Worm (Caenorhabditis elegans) whole organism, L4 larva: ENCODE measurements around the gene pept-2.

Experiments
- Y105C5A.15 ChIP-seq: fragments of 200-800 bp; sonication (Bioruptor generic); IDR thresholded peaks from 2 replicates; pipeline ENCODE4 v1.3.6; 2022; ENCODE audit warnings: missing genetic modification characterization, missing compliant biosample characterization
- Y75B8A.6 ChIP-seq: fragments of 200-800 bp; sonication (Bioruptor generic); IDR thresholded peaks from 2 replicates; pipeline ENCODE4 v1.3.6; 2022; ENCODE audit warnings: missing genetic modification reagents, missing genetic modification characterization, missing compliant biosample characterization
- attf-4 ChIP-seq: sonication (generic microtip); optimal IDR thresholded peaks from 3 replicates; lab custom pipeline; 2017; ENCODE audit warnings: missing biosample characterization, missing genetic modification characterization
- ceh-28 ChIP-seq: fragments of 150-350 bp; optimal IDR thresholded peaks from 2 replicates; lab custom pipeline; 2014; ENCODE audit warnings: missing biosample characterization, missing genetic modification reagents, missing genetic modification characterization
- ceh-44 ChIP-seq: fragments of 200-800 bp; sonication (Bioruptor generic); IDR thresholded peaks from 2 replicates; pipeline ENCODE4 v1.3.6; 2022; ENCODE audit warnings: missing genetic modification reagents, missing genetic modification characterization, missing compliant biosample characterization
- ceh-62 ChIP-seq: sonication (generic microtip); optimal IDR thresholded peaks from 2 replicates; lab custom pipeline; 2017; ENCODE audit warnings: missing biosample characterization, missing genetic modification characterization
- ces-1 ChIP-seq: fragments of 150-350 bp; sonication (generic microtip); optimal IDR thresholded peaks from 4 replicates; lab custom pipeline; 2014; ENCODE audit warnings: missing biosample characterization, missing genetic modification reagents, missing genetic modification characterization
- cey-2 ChIP-seq: sonication (generic microtip); optimal IDR thresholded peaks from 3 replicates; lab custom pipeline; 2017; ENCODE audit warnings: missing genetic modification characterization, mild to moderate bottlenecking, missing compliant biosample characterization, antibody characterized with exemption, borderline replicate concordance; ENCODE audit not compliant: insufficient read depth
- daf-16 ChIP-seq, 3 experiments: sonication (generic microtip); optimal IDR thresholded peaks; 2 replicates each; lab custom pipeline; 2016 to 2017; ENCODE audit warnings: missing genetic modification characterization in 3 of 3, missing genetic modification reagents in 3 of 3, mild to moderate bottlenecking in 2 of 3, missing compliant biosample characterization in 2 of 3, missing biosample characterization in 1 of 3, moderate library complexity in 1 of 3
- dmd-6 ChIP-seq: fragments of 200-800 bp; sonication (Bioruptor generic); IDR thresholded peaks from 2 replicates; pipeline ENCODE4 v1.3.6; 2022; ENCODE audit warnings: missing genetic modification reagents, missing genetic modification characterization, missing compliant biosample characterization
- duxl-1 ChIP-seq: sonication (generic microtip); optimal IDR thresholded peaks from 2 replicates; lab custom pipeline; 2016; ENCODE audit warnings: mild to moderate bottlenecking, missing genetic modification characterization, moderate library complexity, missing compliant biosample characterization; ENCODE audit not compliant: poor library complexity
- dve-1 ChIP-seq: sonication (generic microtip); optimal IDR thresholded peaks from 2 replicates; lab custom pipeline; 2017; ENCODE audit warnings: antibody characterized with exemption, mild to moderate bottlenecking, missing genetic modification characterization, missing compliant biosample characterization; ENCODE audit not compliant: insufficient read depth
- egl-43 ChIP-seq: fragments of 200-800 bp; sonication (Bioruptor generic); IDR thresholded peaks from 2 replicates; pipeline ENCODE4 v1.3.6; 2022; ENCODE audit warnings: missing genetic modification reagents, missing genetic modification characterization, missing compliant biosample characterization
- fos-1 ChIP-seq: fragments of 150-350 bp; optimal IDR thresholded peaks from 2 replicates; lab custom pipeline; 2014; ENCODE audit warnings: missing biosample characterization, missing genetic modification characterization
- hlh-11 ChIP-seq: fragments of 200-800 bp; sonication (Bioruptor generic); optimal IDR thresholded peaks from 2 replicates; lab custom pipeline; 2018; ENCODE audit warnings: mild to moderate bottlenecking, missing genetic modification characterization, missing compliant biosample characterization
- hlh-30 ChIP-seq: sonication (generic microtip); optimal IDR thresholded peaks from 2 replicates; lab custom pipeline; 2017; ENCODE audit warnings: antibody characterized with exemption, mild to moderate bottlenecking, missing genetic modification characterization, missing compliant biosample characterization; ENCODE audit not compliant: insufficient read depth
- lin-13 ChIP-seq: fragments of 150-350 bp; optimal IDR thresholded peaks from 2 replicates; lab custom pipeline; 2014; ENCODE audit warnings: missing biosample characterization, missing genetic modification reagents, missing genetic modification characterization
- mdl-1 ChIP-seq, 2 experiments: fragments of 150-350 bp in 1 of 2; sonication (generic microtip) in 1 of 2; optimal IDR thresholded peaks; 2 replicates each; lab custom pipeline; 2014 to 2017; ENCODE audit warnings: missing biosample characterization in 2 of 2, missing genetic modification characterization in 2 of 2
- mdt-29 ChIP-seq: fragments of 200-800 bp; sonication (Bioruptor generic); IDR thresholded peaks from 2 replicates; pipeline ENCODE4 v1.3.6; 2022; ENCODE audit warnings: missing genetic modification reagents, missing genetic modification characterization, missing compliant biosample characterization
- mxl-3 ChIP-seq: fragments of 200-800 bp; sonication (Bioruptor generic); optimal IDR thresholded peaks from 2 replicates; lab custom pipeline; 2018; ENCODE audit warnings: mild to moderate bottlenecking, missing genetic modification characterization, missing compliant biosample characterization
- nhr-102 ChIP-seq: sonication (generic microtip); optimal IDR thresholded peaks from 2 replicates; lab custom pipeline; 2016; ENCODE audit warnings: mild to moderate bottlenecking, missing genetic modification characterization, moderate library complexity, missing compliant biosample characterization
- nhr-11 ChIP-seq: fragments of 150-350 bp; optimal IDR thresholded peaks from 2 replicates; lab custom pipeline; 2014; ENCODE audit warnings: missing biosample characterization, missing genetic modification characterization
- nhr-25 ChIP-seq: sonication (generic microtip); optimal IDR thresholded peaks from 2 replicates; lab custom pipeline; 2017; ENCODE audit warnings: missing genetic modification characterization, mild to moderate bottlenecking, missing compliant biosample characterization, antibody characterized with exemption, moderate library complexity, borderline replicate concordance; ENCODE audit not compliant: insufficient read depth
- nhr-28 ChIP-seq: fragments of 150-350 bp; optimal IDR thresholded peaks from 2 replicates; lab custom pipeline; 2014; ENCODE audit warnings: missing biosample characterization, missing genetic modification characterization
- nhr-41 ChIP-seq: fragments of 200-800 bp; sonication (Bioruptor generic); IDR thresholded peaks from 2 replicates; pipeline ENCODE4 v1.3.6; 2022; ENCODE audit warnings: missing genetic modification reagents, missing genetic modification characterization, missing compliant biosample characterization
- nhr-42 ChIP-seq: fragments of 200-800 bp; sonication (Bioruptor generic); IDR thresholded peaks from 2 replicates; pipeline ENCODE4 v1.3.6; 2022; ENCODE audit warnings: missing genetic modification characterization, missing compliant biosample characterization
- nhr-48 ChIP-seq: sonication (generic microtip); optimal IDR thresholded peaks from 2 replicates; lab custom pipeline; 2016; ENCODE audit warnings: mild to moderate bottlenecking, missing genetic modification characterization, missing compliant biosample characterization
- nhr-77 ChIP-seq: fragments of 150-350 bp; optimal IDR thresholded peaks from 2 replicates; lab custom pipeline; 2014; ENCODE audit warnings: missing biosample characterization, missing genetic modification characterization
- pha-4 ChIP-seq, 2 experiments: fragments of 150-350 bp in 1 of 2; fragments of 200-800 bp in 1 of 2; sonication (Bioruptor generic) in 1 of 2; IDR thresholded peaks in 1 of 2; optimal IDR thresholded peaks in 1 of 2; 2 replicates each; pipeline versions ENCODE4 v1.3.6 to Lab custom; 2014 to 2022; ENCODE audit warnings: missing genetic modification characterization in 2 of 2, missing genetic modification reagents in 2 of 2, missing biosample characterization in 1 of 2, missing compliant biosample characterization in 1 of 2
- php-3 ChIP-seq: fragments of 200-800 bp; sonication (Bioruptor generic); IDR thresholded peaks from 2 replicates; pipeline ENCODE4 v1.3.6; 2022; ENCODE audit warnings: missing genetic modification reagents, missing genetic modification characterization, missing compliant biosample characterization
- pqm-1 ChIP-seq: sonication (generic microtip); optimal IDR thresholded peaks from 2 replicates; lab custom pipeline; 2017; ENCODE audit warnings: missing biosample characterization, missing genetic modification characterization
- snpc-4 ChIP-seq: fragments of 150-350 bp; optimal IDR thresholded peaks from 2 replicates; lab custom pipeline; 2014; ENCODE audit warnings: missing biosample characterization, missing genetic modification characterization
- spr-3 ChIP-seq: fragments of 200-800 bp; sonication (Bioruptor generic); optimal IDR thresholded peaks from 2 replicates; lab custom pipeline; 2018; ENCODE audit warnings: mild to moderate bottlenecking, missing genetic modification characterization, missing compliant biosample characterization
- tag-97 ChIP-seq: fragments of 200-800 bp; sonication (Bioruptor generic); IDR thresholded peaks from 2 replicates; pipeline ENCODE4 v1.3.6; 2022; ENCODE audit warnings: missing genetic modification characterization, missing compliant biosample characterization
- tra-1 ChIP-seq: fragments of 200-800 bp; sonication (Bioruptor generic); IDR thresholded peaks from 2 replicates; pipeline ENCODE4 v1.3.6; 2022; ENCODE audit warnings: missing genetic modification reagents, missing genetic modification characterization, missing compliant biosample characterization
- unc-130 ChIP-seq: sonication (generic microtip); optimal IDR thresholded peaks from 2 replicates; lab custom pipeline; 2016; ENCODE audit warnings: missing genetic modification reagents, missing genetic modification characterization, missing compliant biosample characterization
- unc-39 ChIP-seq: sonication (generic microtip); optimal IDR thresholded peaks from 2 replicates; lab custom pipeline; 2017; ENCODE audit warnings: missing biosample characterization, missing genetic modification characterization
- unc-62 ChIP-seq, 3 experiments: fragments of 150-350 bp in 1 of 3; sonication (generic microtip); optimal IDR thresholded peaks in 2 of 3; peaks in 1 of 3; 1 replicate in 1 of 3; 2 replicates in 2 of 3; lab custom pipeline; 2014 to 2017; ENCODE audit warnings: missing biosample characterization in 3 of 3, missing genetic modification characterization in 3 of 3, missing genetic modification reagents in 3 of 3, missing genotype in 1 of 3
- vab-7 ChIP-seq: fragments of 200-800 bp; sonication (Bioruptor generic); IDR thresholded peaks from 2 replicates; pipeline ENCODE4 v1.3.6; 2022; ENCODE audit warnings: missing genetic modification reagents, missing genetic modification characterization, missing compliant biosample characterization
- zag-1 ChIP-seq: fragments of 150-350 bp; optimal IDR thresholded peaks from 2 replicates; lab custom pipeline; 2014; ENCODE audit warnings: missing biosample characterization, missing genetic modification characterization
- zfp-2 ChIP-seq: sonication (generic microtip); optimal IDR thresholded peaks from 2 replicates; lab custom pipeline; 2016; ENCODE audit warnings: mild to moderate bottlenecking, missing genetic modification characterization, missing compliant biosample characterization
- zip-11 ChIP-seq: fragments of 200-800 bp; sonication (Bioruptor generic); IDR thresholded peaks from 2 replicates; pipeline ENCODE4 v1.3.6; 2022; ENCODE audit warnings: missing genetic modification characterization, missing compliant biosample characterization
- ztf-7 ChIP-seq: fragments of 150-350 bp; optimal IDR thresholded peaks from 2 replicates; lab custom pipeline; 2014; ENCODE audit warnings: missing biosample characterization, missing genetic modification characterization

Gene pept-2

ce11 chrIV:10784085-10784484, 6.4 kb upstream of the pept-2 start:
- peak; percentile 62 for TF ChIP-seq nhr-28 (tag; lab: Kevin White, UChicago)
- peak; percentile 51 for TF ChIP-seq hlh-11
- peak in 1 of 2 experiments; percentile 54 for TF ChIP-seq unc-62 (GFP tag; optimal IDR thresholded peaks at IDR 0.05 in 1 of 2; lab: Kevin White, UChicago)
- no peak for TF ChIP-seq unc-62 (tag; optimal IDR thresholded peaks at IDR 0.05; lab: Kevin White, UChicago)
- TF ChIP-seq mxl-3 (GFP tag; lab: Kevin White, UChicago): peak; percentile 56
- TF ChIP-seq mdl-1 (tag; optimal IDR thresholded peaks at IDR 0.05; lab: Kevin White, UChicago): peak in 1 of 2 experiments; percentile 64
- TF ChIP-seq nhr-25: peak; percentile 20
- TF ChIP-seq ceh-28 (tag; lab: Kevin White, UChicago): no peak
- no peak for TF ChIP-seq unc-39 (tag; lab: Kevin White, UChicago)
- TF ChIP-seq nhr-48: peak; percentile 72

ce11 chrIV:10786731-10787130, 3.7 kb upstream of the pept-2 start, which contains the start of gene srd-7:
Gene srd-7, minus strand, starts transcription at chrIV:10786831.
- TF ChIP-seq mdt-29: no peak
- no peak for TF ChIP-seq nhr-48
- TF ChIP-seq spr-3: no peak
- no peak for TF ChIP-seq ces-1 (GFP tag; lab: Kevin White, UChicago)
- no peak for TF ChIP-seq zag-1 (tag; lab: Kevin White, UChicago)
- TF ChIP-seq nhr-42: no peak
- TF ChIP-seq fos-1 (tag; lab: Kevin White, UChicago): no peak

- TF ChIP-seq zip-11 (GFP tag; lab: Robert Waterston, UW) (no peak), mxl-3 (GFP tag; lab: Kevin White, UChicago) (no peak), nhr-42 (no peak), duxl-1 (tag; lab: Kevin White, UChicago) (no peak), hlh-11 (peak; percentile 76), nhr-102 (no peak), pqm-1 (tag; lab: Kevin White, UChicago) (peak; percentile 32), dve-1 (tag; lab: Kevin White, UChicago) (peak; percentile 82), pha-4 (GFP tag; IDR thresholded peaks at IDR 0.05; lab: Robert Waterston, UW) (no peak), pha-4 (tag; optimal IDR thresholded peaks at IDR 0.05; lab: Kevin White, UChicago) (no peak), daf-16 (GFP tag; optimal IDR thresholded peaks at IDR 0.05; lab: Kevin White, UChicago) (no peak), daf-16 (tag; optimal IDR thresholded peaks at IDR 0.05; lab: Kevin White, UChicago) (peak; percentile 96), Y75B8A.6 (GFP tag; lab: Robert Waterston, UW) (no peak), cey-2 (no peak), nhr-77 (tag; lab: Kevin White, UChicago) (no peak), dmd-6 (GFP tag; lab: Robert Waterston, UW) (peak; percentile 46; the same call in 1 of the 2 replicates), hlh-30 (tag; lab: Kevin White, UChicago) (peak; percentile 58), nhr-28 (tag; lab: Kevin White, UChicago) (peak; percentile 37), php-3 (GFP tag; lab: Robert Waterston, UW) (peak; percentile 51; the same call in 1 of the 2 replicates), snpc-4 (tag; lab: Kevin White, UChicago) (no peak)
These were observed 5.2 kb downstream of the pept-2 start for ce11 chrIV:10795678-10796077.

DNA sequence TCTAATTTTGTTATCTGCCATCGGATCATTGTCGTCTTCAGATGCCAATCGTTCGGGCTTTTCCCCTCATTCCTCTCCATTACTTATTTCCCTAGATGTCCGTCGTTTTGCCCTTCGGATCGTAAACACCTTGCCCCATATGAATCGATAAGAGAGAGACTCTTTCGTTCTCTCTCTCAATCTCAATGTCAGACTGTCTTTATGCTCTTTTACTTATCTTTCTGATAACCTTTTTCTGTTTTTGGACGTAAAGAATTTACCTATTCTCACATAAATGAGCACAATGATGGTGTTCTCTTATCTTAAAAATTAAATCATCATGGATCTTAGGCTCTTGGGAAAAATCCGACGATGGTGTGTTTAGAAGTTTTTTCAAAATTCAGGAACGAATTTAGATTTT, 6.3 kb downstream of the pept-2 start:
- TF ChIP-seq tag-97 (GFP tag; lab: Robert Waterston, UW): no peak
- no peak for TF ChIP-seq vab-7 (GFP tag; lab: Robert Waterston, UW)
- TF ChIP-seq dmd-6 (GFP tag; lab: Robert Waterston, UW): peak; percentile 43
- TF ChIP-seq egl-43 (GFP tag; lab: Robert Waterston, UW): no peak
- no peak for TF ChIP-seq attf-4 (tag; lab: Kevin White, UChicago)
- no peak for TF ChIP-seq unc-130 (GFP tag; lab: Kevin White, UChicago)
- TF ChIP-seq ceh-62 (tag; lab: Kevin White, UChicago): no peak
- peak; percentile 45 for TF ChIP-seq hlh-11
- TF ChIP-seq lin-13 (GFP tag; lab: Kevin White, UChicago): no peak
- no peak for TF ChIP-seq nhr-11 (tag; lab: Kevin White, UChicago)
- TF ChIP-seq daf-16 (GFP tag; optimal IDR thresholded peaks at IDR 0.05; lab: Kevin White, UChicago): no peak
- peak; percentile 95 for TF ChIP-seq daf-16 (tag; optimal IDR thresholded peaks at IDR 0.05; lab: Kevin White, UChicago)
- no peak for TF ChIP-seq tra-1 (GFP tag; lab: Robert Waterston, UW)
- no peak for TF ChIP-seq zfp-2 (tag; lab: Kevin White, UChicago)
- no peak for TF ChIP-seq unc-39 (tag; lab: Kevin White, UChicago)
- TF ChIP-seq nhr-48: peak; percentile 10
- peak; percentile 83 for TF ChIP-seq dve-1 (tag; lab: Kevin White, UChicago)
- TF ChIP-seq ztf-7 (tag; lab: Kevin White, UChicago): no peak
- TF ChIP-seq nhr-41: no peak
- peak; percentile 21 for TF ChIP-seq pqm-1 (tag; lab: Kevin White, UChicago)
- no peak for TF ChIP-seq ceh-44
- TF ChIP-seq Y105C5A.15 (GFP tag; lab: Robert Waterston, UW): no peak
- no peak for TF ChIP-seq snpc-4 (tag; lab: Kevin White, UChicago)
